Fruit fly (Drosophila melanogaster): ENCODE data around the gene CG9368.

The CG9368 gene

dm6 chr3L:19612172-19612571 is 10.7 kb downstream of the CG9368 start, which contains the start of the genes Lon and PIG-F (continued):
- TF ChIP-seq esg (GFP tag; conservative IDR thresholded peaks at IDR 0.05) (peak; percentile 98), CG13775 (GFP tag; optimal IDR thresholded peaks at IDR 0.05) (peak; percentile 100), CG11695 (GFP tag; IDR thresholded peaks at IDR 0.05) (peak; percentile 98), CG7839 (tag; optimal IDR thresholded peaks at IDR 0.05) (peak; percentile 100), Hsf (GFP tag; optimal IDR thresholded peaks at IDR 0.05) (peak; percentile 99), Dip3 (GFP tag; optimal IDR thresholded peaks at IDR 0.05) (peak; percentile 98), CoRest (tag; optimal IDR thresholded peaks at IDR 0.05) (peak; percentile 100), luna (GFP tag; optimal IDR thresholded peaks at IDR 0.05) (peak; percentile 95), Nf-YC (tag; optimal IDR thresholded peaks at IDR 0.05) (peak; percentile 94), CG12769 (tag; optimal IDR thresholded peaks at IDR 0.05) (no peak), tgo (GFP tag; IDR thresholded peaks at IDR 0.05) (peak; percentile 99), Sry-β (GFP tag; optimal IDR thresholded peaks at IDR 0.05) (peak; percentile 78), Dek (tag; optimal IDR thresholded peaks at IDR 0.05) (peak; percentile 99), schlank (tag; optimal IDR thresholded peaks at IDR 0.05) (peak; percentile 93), vnd (GFP tag; IDR thresholded peaks at IDR 0.05; ENCODE audit: partially characterized antibody) (peak; percentile 60), CG10654 (GFP tag; optimal IDR thresholded peaks at IDR 0.05) (peak; percentile 99), CG15073 (GFP tag; optimal IDR thresholded peaks at IDR 0.05) (peak; percentile 91), HLH54F (GFP tag; optimal IDR thresholded peaks at IDR 0.05) (peak; percentile 99), Sox100B (GFP tag; optimal IDR thresholded peaks at IDR 0.05) (peak; percentile 100), dmrt99B (tag; optimal IDR thresholded peaks at IDR 0.05) (peak; percentile 99), ftz-f1 (GFP tag; optimal IDR thresholded peaks at IDR 0.05) (peak; percentile 90), CG18011 (GFP tag; optimal IDR thresholded peaks at IDR 0.05) (peak; percentile 93), lab (GFP tag; optimal IDR thresholded peaks at IDR 0.05) (peak; percentile 99), stc (GFP tag; IDR thresholded peaks at IDR 0.05) (peak; percentile 98), tx (GFP tag; optimal IDR thresholded peaks at IDR 0.05) (peak; percentile 98), CG12942 (GFP tag; optimal IDR thresholded peaks at IDR 0.05) (peak; percentile 99), dm (GFP tag; optimal IDR thresholded peaks at IDR 0.05) (peak; percentile 94), ap (GFP tag; IDR thresholded peaks at IDR 0.05) (peak; percentile 95), sr (GFP tag; IDR thresholded peaks at IDR 0.05) (peak; percentile 83; the same call in 2 of the 3 replicates), Trl (optimal IDR thresholded peaks at IDR 0.05) (no peak), Trl (GFP tag; optimal IDR thresholded peaks at IDR 0.05) (peak; percentile 98), CG8944 (GFP tag; optimal IDR thresholded peaks at IDR 0.05) (peak; percentile 97), CG6683 (GFP tag; optimal IDR thresholded peaks at IDR 0.05) (peak; percentile 97), ato (GFP tag; IDR thresholded peaks at IDR 0.05; ENCODE audit: partially characterized antibody) (peak; percentile 13; the same call in 1 of the 2 replicates), CG3726 (GFP tag; IDR thresholded peaks at IDR 0.05) (peak; percentile 97), eve (GFP tag; optimal IDR thresholded peaks at IDR 0.05) (peak in 1 of 2 experiments; percentile 71), CG6765 (GFP tag; optimal IDR thresholded peaks at IDR 0.05) (peak; percentile 98), CG10543 (GFP tag; optimal IDR thresholded peaks at IDR 0.05) (peak; percentile 100), en (GFP tag; optimal IDR thresholded peaks at IDR 0.05) (peak; percentile 96), CG4424 (GFP tag; optimal IDR thresholded peaks at IDR 0.05) (peak; percentile 100), mirr (GFP tag; optimal IDR thresholded peaks at IDR 0.05) (peak; percentile 95), GATAe (GFP tag; conservative IDR thresholded peaks at IDR 0.05) (peak; percentile 94), CG12071 (GFP tag; optimal IDR thresholded peaks at IDR 0.05) (peak; percentile 93), Hr78 (GFP tag; optimal IDR thresholded peaks at IDR 0.05) (no peak), HLH4C (GFP tag; IDR thresholded peaks at IDR 0.05; ENCODE audit: partially characterized antibody) (peak; percentile 71), NC2α (GFP tag; optimal IDR thresholded peaks at IDR 0.05) (peak; percentile 95), sens (GFP tag) (peak; percentile 100), Bgb (GFP tag; IDR thresholded peaks at IDR 0.05; ENCODE audit: partially characterized antibody) (peak; percentile 63), Med (GFP tag) (peak; percentile 100), hb (GFP tag; IDR thresholded peaks at IDR 0.05; ENCODE audit: partially characterized antibody) (peak; percentile 63; the same call in 1 of the 3 replicates)
